Fruit fly (Drosophila melanogaster) whole organism, embryonic: ENCODE data around the gene Pfas.

Source experiments
- Adf1 ChIP-seq: fragments of 200-800 bp; sonication (Bioruptor generic); IDR thresholded peaks from 2 replicates; pipeline ENCODE4 v1.3.6; 2022; ENCODE audit warnings: missing biosample characterization, missing genetic modification characterization
- Blimp-1 ChIP-seq: fragments of 200-800 bp; sonication (Bioruptor generic); optimal IDR thresholded peaks from 3 replicates; lab custom pipeline; 2018; ENCODE audit warnings: missing biosample characterization, missing genetic modification characterization, mild to moderate bottlenecking, moderate library complexity, missing genetic modification reagents
- CG10274 ChIP-seq: fragments of 200-800 bp; sonication (Bioruptor generic); optimal IDR thresholded peaks from 3 replicates; lab custom pipeline; 2017; ENCODE audit warnings: missing biosample characterization, mild to moderate bottlenecking, missing genetic modification characterization
- CG10959 ChIP-seq: fragments of 200-800 bp; sonication (Bioruptor generic); IDR thresholded peaks from 2 replicates; pipeline ENCODE4 v1.3.6; 2022; ENCODE audit warnings: missing biosample characterization, missing genetic modification characterization
- CG11504 ChIP-seq: fragments of 200-800 bp; sonication (Bioruptor generic); optimal IDR thresholded peaks from 3 replicates; lab custom pipeline; 2019; ENCODE audit warnings: missing biosample characterization, mild to moderate bottlenecking, missing genetic modification characterization, moderate library complexity
- CG12744 ChIP-seq: fragments of 200-800 bp; sonication (Bioruptor generic); optimal IDR thresholded peaks from 2 replicates; lab custom pipeline; 2016; ENCODE audit warnings: missing biosample characterization, missing genetic modification characterization
- CG17829 ChIP-seq: fragments of 200-800 bp; optimal IDR thresholded peaks from 2 replicates; lab custom pipeline; 2019; ENCODE audit warnings: missing biosample characterization, mild to moderate bottlenecking, missing genetic modification characterization, moderate library complexity
- CG2120 ChIP-seq: fragments of 200-800 bp; sonication (Bioruptor generic); optimal IDR thresholded peaks from 3 replicates; lab custom pipeline; 2016; ENCODE audit warnings: missing biosample characterization, missing genetic modification characterization
- CG2199 ChIP-seq: fragments of 200-800 bp; sonication (Bioruptor generic); IDR thresholded peaks from 3 replicates; pipeline ENCODE4 v1.3.6; 2022; ENCODE audit warnings: missing biosample characterization, missing genetic modification characterization
- CG31365 ChIP-seq: fragments of 200-800 bp; sonication (Bioruptor generic); optimal IDR thresholded peaks from 2 replicates; lab custom pipeline; 2018; ENCODE audit warnings: missing biosample characterization, mild to moderate bottlenecking, missing genetic modification characterization
- CG32532 ChIP-seq: fragments of 200-800 bp; sonication (Bioruptor generic); IDR thresholded peaks from 2 replicates; pipeline ENCODE4 v1.3.6; 2022; ENCODE audit warnings: missing biosample characterization, missing genetic modification characterization
- CG34376 ChIP-seq: fragments of 200-800 bp; sonication (Bioruptor generic); optimal IDR thresholded peaks from 2 replicates; lab custom pipeline; 2018; ENCODE audit warnings: missing biosample characterization, mild to moderate bottlenecking, missing genetic modification characterization
- CG4617 ChIP-seq: fragments of 200-800 bp; sonication (Bioruptor generic); optimal IDR thresholded peaks from 3 replicates; lab custom pipeline; 2016; ENCODE audit warnings: missing biosample characterization, missing genetic modification characterization, borderline replicate concordance
- CG6689 ChIP-seq: fragments of 200-800 bp; sonication (Bioruptor generic); IDR thresholded peaks from 2 replicates; pipeline ENCODE4 v1.3.6; 2022; ENCODE audit warnings: missing biosample characterization, missing genetic modification characterization
- CG7357 ChIP-seq: fragments of 200-800 bp; sonication (Bioruptor generic); IDR thresholded peaks from 3 replicates; pipeline ENCODE4 v1.3.6; 2022; ENCODE audit warnings: missing biosample characterization, missing genetic modification characterization
- CG8281 ChIP-seq: fragments of 200-800 bp; sonication (Bioruptor generic); optimal IDR thresholded peaks from 2 replicates; lab custom pipeline; 2018; ENCODE audit warnings: missing biosample characterization, mild to moderate bottlenecking, missing genetic modification characterization, moderate library complexity
- CG8359 ChIP-seq: fragments of 200-800 bp; sonication (Bioruptor generic); optimal IDR thresholded peaks from 2 replicates; lab custom pipeline; 2017; ENCODE audit warnings: missing biosample characterization, mild to moderate bottlenecking, missing genetic modification characterization, borderline replicate concordance
- CG8388 ChIP-seq: fragments of 200-800 bp; sonication (Bioruptor generic); optimal IDR thresholded peaks from 2 replicates; lab custom pipeline; 2019; ENCODE audit warnings: missing biosample characterization, mild to moderate bottlenecking, missing genetic modification characterization, moderate library complexity
- CrebB ChIP-seq: fragments of 200-800 bp; sonication (Bioruptor generic); optimal IDR thresholded peaks from 3 replicates; lab custom pipeline; 2018; ENCODE audit warnings: missing biosample characterization, mild to moderate bottlenecking, missing genetic modification characterization
- Dref ChIP-seq: fragments of 200-800 bp; sonication (Bioruptor generic); IDR thresholded peaks from 2 replicates; pipeline ENCODE4 v1.3.6; 2022; ENCODE audit warnings: missing biosample characterization, missing genetic modification characterization
- Drgx ChIP-seq: fragments of 200-800 bp; sonication (Bioruptor generic); IDR thresholded peaks from 2 replicates; pipeline ENCODE4 v1.3.6; 2022; ENCODE audit warnings: missing biosample characterization, missing genetic modification characterization
- Ets97D ChIP-seq: fragments of 200-800 bp; sonication (Bioruptor generic); optimal IDR thresholded peaks from 3 replicates; lab custom pipeline; 2016; ENCODE audit warnings: missing biosample characterization, missing genetic modification characterization
- HLH3B ChIP-seq: fragments of 200-800 bp; sonication (Bioruptor generic); IDR thresholded peaks from 2 replicates; pipeline ENCODE4 v1.3.6; 2022; ENCODE audit warnings: missing biosample characterization, missing genetic modification characterization
- Hr51 ChIP-seq, 2 experiments: fragments of 200-800 bp; sonication (Bioruptor generic); optimal IDR thresholded peaks; 2 replicates in 1 of 2; 3 replicates in 1 of 2; lab custom pipeline; 2016 to 2018; ENCODE audit warnings: missing biosample characterization in 2 of 2, missing genetic modification characterization in 2 of 2, mild to moderate bottlenecking in 1 of 2, moderate library complexity in 1 of 2
- Lpt ChIP-seq: fragments of >200 bp; optimal IDR thresholded peaks from 2 replicates; lab custom pipeline; 2018; ENCODE audit warnings: missing biosample characterization, missing genetic modification characterization
- MESR4 ChIP-seq: fragments of 200-800 bp; sonication (Bioruptor generic); optimal IDR thresholded peaks from 2 replicates; lab custom pipeline; 2018; ENCODE audit warnings: missing biosample characterization, mild to moderate bottlenecking, missing genetic modification characterization, moderate library complexity
- Nf-YB ChIP-seq: fragments of 200-800 bp; sonication (Bioruptor generic); optimal IDR thresholded peaks from 3 replicates; lab custom pipeline; 2019; ENCODE audit warnings: missing biosample characterization, mild to moderate bottlenecking, missing genetic modification characterization, moderate library complexity
- Pdp1 ChIP-seq, 2 experiments: fragments of 200-800 bp; sonication (Bioruptor generic); optimal IDR thresholded peaks; 3 replicates each; lab custom pipeline; 2016; ENCODE audit warnings: missing biosample characterization in 2 of 2, missing genetic modification characterization in 2 of 2, mild to moderate bottlenecking in 1 of 2, moderate library complexity in 1 of 2
- Stat92E ChIP-seq, 3 experiments: fragments of >200 bp in 2 of 3; fragments of 200-800 bp in 1 of 3; sonication (Bioruptor generic) in 1 of 3; optimal IDR thresholded peaks; 2 replicates each; lab custom pipeline; 2017 to 2019; ENCODE audit warnings: missing biosample characterization in 3 of 3, missing genetic modification characterization in 3 of 3, mild to moderate bottlenecking in 1 of 3, moderate library complexity in 1 of 3
- YL-1 ChIP-seq: fragments of 200-800 bp; sonication (Bioruptor generic); optimal IDR thresholded peaks from 3 replicates; lab custom pipeline; 2017; ENCODE audit warnings: missing biosample characterization, mild to moderate bottlenecking, missing genetic modification characterization
- amos ChIP-seq: fragments of 200-800 bp; sonication (Bioruptor generic); IDR thresholded peaks from 2 replicates; pipeline ENCODE4 v1.3.6; 2022; ENCODE audit warnings: missing biosample characterization, missing genetic modification characterization; ENCODE audit not compliant: partially characterized antibody
- ash1 ChIP-seq: fragments of 200-800 bp; sonication (Bioruptor generic); optimal IDR thresholded peaks from 2 replicates; lab custom pipeline; 2018; ENCODE audit warnings: missing biosample characterization, mild to moderate bottlenecking, missing genetic modification characterization
- ato ChIP-seq: fragments of 200-800 bp; sonication (Bioruptor generic); IDR thresholded peaks from 2 replicates; pipeline ENCODE4 v1.3.6; 2022; ENCODE audit warnings: missing biosample characterization, missing genetic modification characterization; ENCODE audit not compliant: partially characterized antibody
- cg ChIP-seq: fragments of 200-800 bp; sonication (Bioruptor generic); optimal IDR thresholded peaks from 3 replicates; lab custom pipeline; 2019; ENCODE audit warnings: missing biosample characterization, mild to moderate bottlenecking, missing genetic modification characterization, moderate library complexity
- dmrt99B ChIP-seq: fragments of 200-800 bp; sonication (Bioruptor generic); optimal IDR thresholded peaks from 2 replicates; lab custom pipeline; 2018; ENCODE audit warnings: missing biosample characterization, mild to moderate bottlenecking, missing genetic modification characterization, moderate library complexity
- fu2 ChIP-seq: fragments of 200-800 bp; sonication (Bioruptor generic); optimal IDR thresholded peaks from 2 replicates; lab custom pipeline; 2016; ENCODE audit warnings: missing biosample characterization, missing genetic modification characterization
- gfzf ChIP-seq: fragments of 200-800 bp; sonication (Bioruptor generic); optimal IDR thresholded peaks from 2 replicates; lab custom pipeline; 2016; ENCODE audit warnings: missing biosample characterization, mild to moderate bottlenecking, missing genetic modification characterization, moderate library complexity
- gro ChIP-seq: fragments of 200-800 bp; sonication (Bioruptor generic); optimal IDR thresholded peaks from 2 replicates; lab custom pipeline; 2016; ENCODE audit warnings: missing biosample characterization, missing genetic modification characterization
- insv ChIP-seq, 2 experiments: fragments of 200-800 bp; sonication (Bioruptor generic); optimal IDR thresholded peaks; 3 replicates each; lab custom pipeline; 2016 to 2018; ENCODE audit warnings: missing biosample characterization in 2 of 2, missing genetic modification characterization in 2 of 2
- lmd ChIP-seq: fragments of 200-800 bp; sonication (Bioruptor generic); IDR thresholded peaks from 2 replicates; pipeline ENCODE4 v1.3.6; 2022; ENCODE audit warnings: missing biosample characterization, missing genetic modification characterization
- pb ChIP-seq: fragments of 200-800 bp; sonication (Bioruptor generic); optimal IDR thresholded peaks from 3 replicates; lab custom pipeline; 2016; ENCODE audit warnings: missing biosample characterization, missing genetic modification characterization
- phol ChIP-seq: fragments of 200-800 bp; sonication (Bioruptor generic); optimal IDR thresholded peaks from 3 replicates; lab custom pipeline; 2018; ENCODE audit warnings: missing biosample characterization, mild to moderate bottlenecking, missing genetic modification characterization, moderate library complexity
- prd ChIP-seq, 3 experiments: fragments of >200 bp in 2 of 3; fragments of 200-800 bp in 1 of 3; sonication (Bioruptor generic) in 1 of 3; optimal IDR thresholded peaks in 2 of 3; IDR thresholded peaks in 1 of 3; 2 replicates in 2 of 3; 3 replicates in 1 of 3; pipeline versions ENCODE4 v1.3.6 to Lab custom; 2017 to 2022; ENCODE audit warnings: missing biosample characterization in 1 of 3, missing genetic modification characterization in 1 of 3
- sens ChIP-seq: fragments of 200-800 bp; sonication (Bioruptor generic); peaks from one replicate; lab custom pipeline; 2016; ENCODE audit warnings: missing biosample characterization, missing genetic modification characterization
- sim ChIP-seq: fragments of 200-800 bp; sonication (Bioruptor generic); IDR thresholded peaks from 2 replicates; pipeline ENCODE4 v1.3.6; 2022; ENCODE audit warnings: missing biosample characterization, missing genetic modification characterization
- tna ChIP-seq: fragments of 200-800 bp; sonication (Bioruptor generic); IDR thresholded peaks from 2 replicates; pipeline ENCODE4 v1.3.6; 2022; ENCODE audit warnings: missing biosample characterization, missing genetic modification characterization; ENCODE audit not compliant: partially characterized antibody
- wek ChIP-seq: fragments of 200-800 bp; sonication (Bioruptor generic); optimal IDR thresholded peaks from 3 replicates; lab custom pipeline; 2018; ENCODE audit warnings: missing biosample characterization, mild to moderate bottlenecking, missing genetic modification characterization, moderate library complexity
- zen2 ChIP-seq: fragments of 200-800 bp; sonication (Bioruptor generic); IDR thresholded peaks from 3 replicates; pipeline ENCODE4 v1.3.6; 2022; ENCODE audit warnings: missing biosample characterization, missing genetic modification characterization; ENCODE audit not compliant: partially characterized antibody

The Pfas gene

dm6 chr2L:5999247-5999646 is 46.6 kb downstream of the Pfas start, which contains the start of gene Kdm5 (continued):
- no peak for TF ChIP-seq prd (optimal IDR thresholded peaks at IDR 0.05; lab: Kevin White, UChicago)
- TF ChIP-seq prd (GFP tag; IDR thresholded peaks at IDR 0.05; lab: Robert Waterston, UW), result peak; percentile 45; the same call in 1 of the 3 replicates
- TF ChIP-seq CG2199 (GFP tag; lab: Robert Waterston, UW), result 0 out of 3 replicates have a peak, but pooled peaks have one; percentile 49
- peak; percentile 37 for TF ChIP-seq CG11504 (tag; lab: Kevin White, UChicago)
- peak; percentile 91 for TF ChIP-seq MESR4
- no peak for TF ChIP-seq CG8281 (tag; lab: Kevin White, UChicago)
- TF ChIP-seq CG4617 (GFP tag; lab: Kevin White, UChicago), result peak; percentile 87
- peak; percentile 53 for TF ChIP-seq sens (GFP tag; lab: Kevin White, UChicago)
- peak; percentile 50; the same call in 1 of the 2 replicates for TF ChIP-seq Dref (GFP tag; lab: Robert Waterston, UW)
- TF ChIP-seq CG32532, result peak; percentile 58
- peak; percentile 67 for TF ChIP-seq cg (GFP tag; lab: Kevin White, UChicago)
- peak; percentile 16 for TF ChIP-seq CG8359 (GFP tag; lab: Kevin White, UChicago)
- TF ChIP-seq CG8388, result no peak
- no peak for TF ChIP-seq ash1 (GFP tag; lab: Kevin White, UChicago)
- peak; percentile 84 for TF ChIP-seq gfzf (GFP tag; lab: Kevin White, UChicago)
- no peak for TF ChIP-seq sim (GFP tag; lab: Robert Waterston, UW)
- TF ChIP-seq Nf-YB, result peak; percentile 54
- TF ChIP-seq fu2, result peak; percentile 35
- TF ChIP-seq CG31365 (tag; lab: Kevin White, UChicago), result no peak
- no peak for TF ChIP-seq Lpt (GFP tag; lab: Kevin White, UChicago)
- peak; percentile 42 for TF ChIP-seq CG17829 (tag; lab: Kevin White, UChicago)
- TF ChIP-seq phol (tag; lab: Kevin White, UChicago), result peak; percentile 70
- TF ChIP-seq wek (GFP tag; lab: Kevin White, UChicago), result no peak
- TF ChIP-seq Drgx (GFP tag; lab: Robert Waterston, UW), result peak; percentile 45; the same call in 1 of the 2 replicates
- TF ChIP-seq CG10274 (GFP tag; lab: Kevin White, UChicago), result peak; percentile 65
- TF ChIP-seq ato (GFP tag; lab: Robert Waterston, UW), result 0 out of 2 replicates have a peak, but pooled peaks have one; percentile 51
- 0 out of 2 replicates have a peak, but pooled peaks have one; percentile 27 for TF ChIP-seq Adf1 (GFP tag; lab: Robert Waterston, UW)
- peak in 1 of 2 experiments; percentile 2 for TF ChIP-seq Hr51 (GFP tag; optimal IDR thresholded peaks at IDR 0.05; lab: Kevin White, UChicago)
- no peak for TF ChIP-seq CG10959
- TF ChIP-seq zen2 (GFP tag; lab: Robert Waterston, UW), result no peak
- TF ChIP-seq CG2120 (GFP tag; lab: Kevin White, UChicago), result peak; percentile 61
- TF ChIP-seq CG34376 (GFP tag; lab: Kevin White, UChicago), result peak; percentile 19
- TF ChIP-seq Blimp-1 (GFP tag; lab: Kevin White, UChicago), result no peak
- TF ChIP-seq CG6689 (GFP tag; lab: Robert Waterston, UW), result 0 out of 2 replicates have a peak, but pooled peaks have one; percentile 14
- no peak for TF ChIP-seq dmrt99B (tag; lab: Kevin White, UChicago)
- peak; percentile 86 for TF ChIP-seq Ets97D
- TF ChIP-seq CG12744 (GFP tag; lab: Kevin White, UChicago), result no peak
- TF ChIP-seq tna, result no peak
- peak; percentile 34; the same call in 1 of the 2 replicates for TF ChIP-seq amos (GFP tag; lab: Robert Waterston, UW)
- TF ChIP-seq gro, result peak; percentile 22
- TF ChIP-seq HLH3B (GFP tag; lab: Robert Waterston, UW), result 0 out of 2 replicates have a peak, but pooled peaks have one; percentile 28
- TF ChIP-seq lmd (GFP tag; lab: Robert Waterston, UW), result peak; percentile 25; the same call in 1 of the 2 replicates
- TF ChIP-seq insv (GFP tag; optimal IDR thresholded peaks at IDR 0.05; lab: Kevin White, UChicago), result peak in 1 of 2 experiments; percentile 27
- TF ChIP-seq Stat92E (GFP tag; optimal IDR thresholded peaks at IDR 0.05; lab: Kevin White, UChicago), result peak in 1 of 3 experiments; percentile 4
- peak; percentile 46 for TF ChIP-seq pb (GFP tag; lab: Kevin White, UChicago)
- TF ChIP-seq CrebB, result peak; percentile 14
- TF ChIP-seq YL-1 (GFP tag; lab: Kevin White, UChicago), result peak; percentile 65
- peak in 1 of 2 experiments; percentile 50 for TF ChIP-seq Pdp1 (GFP tag; optimal IDR thresholded peaks at IDR 0.05; lab: Kevin White, UChicago)
- TF ChIP-seq CG7357 (GFP tag; lab: Robert Waterston, UW), result no peak
